Worm (Caenorhabditis elegans) whole organism, young adult: ENCODE data around the gene nhr-16.

Experiments
- B0035.1 ChIP-seq: sonication (generic microtip); optimal IDR thresholded peaks from 2 replicates; lab custom pipeline; 2016; ENCODE audit warnings: missing genetic modification characterization, mild to moderate bottlenecking, missing compliant biosample characterization, missing genotype, missing genetic modification reagents
- B0261.1 ChIP-seq: sonication (generic microtip); optimal IDR thresholded peaks from 2 replicates; lab custom pipeline; 2016; ENCODE audit warnings: mild to moderate bottlenecking, missing genetic modification characterization, moderate library complexity, missing compliant biosample characterization
- F22D6.2 ChIP-seq: sonication (generic microtip); optimal IDR thresholded peaks from 2 replicates; lab custom pipeline; 2016; ENCODE audit warnings: mild to moderate bottlenecking, missing genetic modification characterization, missing compliant biosample characterization
- F23B12.7 ChIP-seq: sonication (generic microtip); optimal IDR thresholded peaks from 2 replicates; lab custom pipeline; 2017; ENCODE audit warnings: missing genetic modification characterization, mild to moderate bottlenecking, missing compliant biosample characterization, antibody characterized with exemption, moderate library complexity; ENCODE audit not compliant: insufficient read depth
- F37B4.10 ChIP-seq: fragments of 200-800 bp; sonication (Bioruptor generic); IDR thresholded peaks from 2 replicates; pipeline ENCODE4 v1.3.6; 2022; ENCODE audit warnings: missing genetic modification characterization, missing compliant biosample characterization
- F52B5.7 ChIP-seq: sonication (generic microtip); optimal IDR thresholded peaks from 2 replicates; lab custom pipeline; 2016; ENCODE audit warnings: mild to moderate bottlenecking, missing genetic modification characterization, missing compliant biosample characterization
- F57A8.1 ChIP-seq: fragments of 200-800 bp; sonication (Bioruptor generic); optimal IDR thresholded peaks from 2 replicates; lab custom pipeline; 2018; ENCODE audit warnings: mild to moderate bottlenecking, missing genetic modification characterization, moderate library complexity, missing compliant biosample characterization
- athp-1 ChIP-seq: sonication (generic microtip); optimal IDR thresholded peaks from 2 replicates; lab custom pipeline; 2017; ENCODE audit warnings: mild to moderate bottlenecking, missing genetic modification characterization, missing compliant biosample characterization
- attf-5 ChIP-seq: fragments of 200-800 bp; sonication (Bioruptor generic); optimal IDR thresholded peaks from 2 replicates; lab custom pipeline; 2018; ENCODE audit warnings: mild to moderate bottlenecking, missing genetic modification characterization, missing compliant biosample characterization
- bed-2 ChIP-seq: fragments of 200-800 bp; sonication (Bioruptor generic); IDR thresholded peaks from 2 replicates; pipeline ENCODE4 v1.3.6; 2022; ENCODE audit warnings: missing genetic modification reagents, missing genetic modification characterization, missing compliant biosample characterization
- ccch-3 ChIP-seq: fragments of 200-800 bp; sonication (Bioruptor generic); optimal IDR thresholded peaks from 2 replicates; lab custom pipeline; 2018; ENCODE audit warnings: mild to moderate bottlenecking, missing genetic modification characterization, missing compliant biosample characterization
- cebp-1 ChIP-seq, 2 experiments: fragments of 200-800 bp in 1 of 2; sonication (Bioruptor generic) in 1 of 2; sonication (generic microtip) in 1 of 2; IDR thresholded peaks in 1 of 2; optimal IDR thresholded peaks in 1 of 2; 2 replicates each; pipeline versions ENCODE4 v1.3.6 to Lab custom; 2017 to 2022; ENCODE audit warnings: missing compliant biosample characterization in 2 of 2, missing genetic modification characterization in 2 of 2, mild to moderate bottlenecking in 1 of 2, missing genetic modification reagents in 1 of 2, moderate library complexity in 1 of 2
- efl-1 ChIP-seq: fragments of 150-350 bp; optimal IDR thresholded peaks from 2 replicates; lab custom pipeline; 2014; ENCODE audit warnings: missing biosample characterization, missing genetic modification reagents, missing genetic modification characterization
- egl-18 ChIP-seq: fragments of 200-800 bp; sonication (Bioruptor generic); IDR thresholded peaks from 2 replicates; pipeline ENCODE4 v1.3.6; 2022; ENCODE audit warnings: missing genetic modification reagents, missing genetic modification characterization, missing compliant biosample characterization
- ekl-4 ChIP-seq: fragments of 200-800 bp; sonication (Bioruptor generic); IDR thresholded peaks from 2 replicates; pipeline ENCODE4 v1.3.6; 2022; ENCODE audit warnings: missing genetic modification reagents, missing genetic modification characterization, missing compliant biosample characterization
- hmg-1.2 ChIP-seq: fragments of 200-800 bp; sonication (Bioruptor generic); IDR thresholded peaks from 2 replicates; pipeline ENCODE4 v1.3.6; 2022; ENCODE audit warnings: missing genetic modification reagents, missing genetic modification characterization, missing compliant biosample characterization
- lin-26 ChIP-seq: fragments of 200-800 bp; sonication (Bioruptor generic); IDR thresholded peaks from 2 replicates; pipeline ENCODE4 v1.3.6; 2022; ENCODE audit warnings: missing genetic modification reagents, missing genetic modification characterization, missing compliant biosample characterization
- lin-35 ChIP-seq, 3 experiments: fragments of 150-350 bp in 2 of 3; sonication (generic microtip) in 1 of 3; optimal IDR thresholded peaks; 2 replicates each; lab custom pipeline; 2014 to 2018; ENCODE audit warnings: missing biosample characterization in 3 of 3, missing genetic modification characterization in 3 of 3, missing genetic modification reagents in 3 of 3
- lir-1 ChIP-seq: fragments of 200-800 bp; sonication (Bioruptor generic); conservative IDR thresholded peaks from 2 replicates; pipeline ENCODE4 v1.3.6; 2022; ENCODE audit warnings: missing genetic modification reagents, missing genetic modification characterization, missing compliant biosample characterization
- lsy-27 ChIP-seq: sonication (generic microtip); optimal IDR thresholded peaks from 2 replicates; lab custom pipeline; 2017; ENCODE audit warnings: missing genetic modification characterization, mild to moderate bottlenecking, missing compliant biosample characterization, antibody characterized with exemption, missing genotype, borderline replicate concordance; ENCODE audit not compliant: insufficient read depth
- mcd-1 ChIP-seq: fragments of 200-800 bp; sonication (Bioruptor generic); IDR thresholded peaks from 2 replicates; pipeline ENCODE4 v1.3.6; 2022; ENCODE audit warnings: missing genetic modification reagents, missing genetic modification characterization, missing compliant biosample characterization
- mel-28 ChIP-seq: sonication (generic microtip); optimal IDR thresholded peaks from 2 replicates; lab custom pipeline; 2016; ENCODE audit warnings: borderline replicate concordance, mild to moderate bottlenecking, missing genetic modification characterization, missing compliant biosample characterization
- nfya-2 ChIP-seq: fragments of 200-800 bp; sonication (Bioruptor generic); IDR thresholded peaks from 2 replicates; pipeline ENCODE4 v1.3.6; 2022; ENCODE audit warnings: missing genetic modification reagents, missing genetic modification characterization, missing compliant biosample characterization
- rcor-1 ChIP-seq: fragments of 200-800 bp; sonication (Bioruptor generic); IDR thresholded peaks from 2 replicates; pipeline ENCODE4 v1.3.6; 2022; ENCODE audit warnings: missing genetic modification reagents, missing genetic modification characterization, missing compliant biosample characterization
- snpc-4 ChIP-seq, 5 experiments: fragments of 150-350 bp in 1 of 5; sonication (generic microtip) in 4 of 5; optimal IDR thresholded peaks; 2 replicates each; lab custom pipeline; 2014 to 2018; ENCODE audit warnings: missing genetic modification characterization in 5 of 5, missing biosample characterization in 3 of 5, antibody characterized with exemption in 2 of 5, mild to moderate bottlenecking in 2 of 5, missing compliant biosample characterization in 2 of 5, missing genotype in 2 of 5, moderate library complexity in 2 of 5, missing genetic modification reagents in 1 of 5
- unc-62 ChIP-seq: fragments of 150-350 bp; optimal IDR thresholded peaks from 2 replicates; lab custom pipeline; 2014; ENCODE audit warnings: missing biosample characterization, missing genetic modification reagents, missing genetic modification characterization
- zfh-2 ChIP-seq: fragments of 200-800 bp; sonication (Bioruptor generic); conservative IDR thresholded peaks from 2 replicates; pipeline ENCODE4 v1.3.6; 2022; ENCODE audit warnings: missing genetic modification reagents, missing genetic modification characterization, missing compliant biosample characterization
- zim-3 ChIP-seq: sonication (generic microtip); optimal IDR thresholded peaks from 2 replicates; lab custom pipeline; 2017; ENCODE audit warnings: mild to moderate bottlenecking, missing genetic modification characterization, moderate library complexity, missing compliant biosample characterization
- ztf-22 ChIP-seq: fragments of 200-800 bp; sonication (Bioruptor generic); optimal IDR thresholded peaks from 2 replicates; lab custom pipeline; 2018; ENCODE audit warnings: mild to moderate bottlenecking, missing genetic modification characterization, moderate library complexity, missing compliant biosample characterization
- ztf-25 ChIP-seq: fragments of 200-800 bp; sonication (Bioruptor generic); IDR thresholded peaks from 2 replicates; pipeline ENCODE4 v1.3.6; 2022; ENCODE audit warnings: missing genetic modification reagents, missing genetic modification characterization, missing compliant biosample characterization
- ztf-26 ChIP-seq: sonication (generic microtip); optimal IDR thresholded peaks from 2 replicates; lab custom pipeline; 2017; ENCODE audit warnings: missing genetic modification characterization, missing compliant biosample characterization
- ztf-28 ChIP-seq: fragments of 200-800 bp; sonication (Bioruptor generic); IDR thresholded peaks from 2 replicates; pipeline ENCODE4 v1.3.6; 2022; ENCODE audit warnings: missing genetic modification reagents, missing genetic modification characterization, missing compliant biosample characterization
- ztf-3 ChIP-seq: fragments of 200-800 bp; sonication (Bioruptor generic); optimal IDR thresholded peaks from 2 replicates; lab custom pipeline; 2018; ENCODE audit warnings: mild to moderate bottlenecking, missing genetic modification characterization, missing compliant biosample characterization

nhr-16 gene

DNA sequence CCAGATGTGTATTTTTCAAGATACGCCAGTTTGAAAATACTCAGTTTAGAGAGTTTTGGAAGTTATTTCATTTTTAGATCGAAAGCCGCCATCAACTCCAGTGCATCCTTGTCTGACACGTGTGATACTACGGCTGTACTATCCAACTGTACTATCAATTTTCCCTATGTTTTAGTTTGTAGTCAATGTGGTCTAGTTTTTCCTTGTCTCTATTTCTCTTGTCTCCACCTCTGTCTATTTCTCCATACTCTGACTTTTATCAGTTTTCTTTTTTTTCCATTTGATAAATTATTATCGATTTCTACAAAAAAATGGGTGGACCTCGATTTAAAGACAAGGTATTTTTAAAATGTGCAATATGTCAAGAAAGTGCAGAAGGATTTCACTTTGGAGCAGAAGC, at the start of gene nhr-16:
nhr-16 (plus strand) TSS at position 205 of the 400 bp plus-strand sequence.
- TF ChIP-seq bed-2 (GFP tag; lab: Robert Waterston, UW) (no peak), rcor-1 (GFP tag; lab: Robert Waterston, UW) (no peak), attf-5 (GFP tag; lab: Kevin White, UChicago) (no peak), egl-18 (GFP tag; lab: Robert Waterston, UW) (no peak), ccch-3 (GFP tag; lab: Kevin White, UChicago) (no peak), efl-1 (GFP tag; lab: Kevin White, UChicago) (no peak), F23B12.7 (no peak), mel-28 (tag; lab: Kevin White, UChicago) (no peak), F37B4.10 (no peak), zim-3 (tag; lab: Kevin White, UChicago) (no peak), lin-35 (GFP tag; optimal IDR thresholded peaks at IDR 0.05; lab: Kevin White, UChicago) (no peak), F57A8.1 (GFP tag; lab: Kevin White, UChicago) (no peak), mcd-1 (GFP tag; lab: Robert Waterston, UW) (no peak), F52B5.7 (tag; lab: Kevin White, UChicago) (no peak), snpc-4 (GFP tag; optimal IDR thresholded peaks at IDR 0.05; lab: Kevin White, UChicago) (no peak), snpc-4 (tag; optimal IDR thresholded peaks at IDR 0.05; lab: Kevin White, UChicago) (no peak)

- TF ChIP-seq nfya-2 (GFP tag; lab: Robert Waterston, UW): no peak
- TF ChIP-seq ztf-22 (GFP tag; lab: Kevin White, UChicago): no peak
- no peak for TF ChIP-seq rcor-1 (GFP tag; lab: Robert Waterston, UW)
- no peak for TF ChIP-seq hmg-1.2
- TF ChIP-seq lsy-27 (tag; lab: Kevin White, UChicago): no peak
- no peak for TF ChIP-seq B0261.1 (tag; lab: Kevin White, UChicago)
- no peak for TF ChIP-seq ztf-25 (GFP tag; lab: Robert Waterston, UW)
- TF ChIP-seq zfh-2: no peak
- no peak for TF ChIP-seq ztf-26 (tag; lab: Kevin White, UChicago)
- TF ChIP-seq unc-62: no peak
- no peak for TF ChIP-seq B0035.1
- TF ChIP-seq cebp-1 (GFP tag; IDR thresholded peaks at IDR 0.05; lab: Robert Waterston, UW): no peak
- no peak for TF ChIP-seq cebp-1 (tag; optimal IDR thresholded peaks at IDR 0.05; lab: Kevin White, UChicago)
- TF ChIP-seq lir-1 (GFP tag; lab: Robert Waterston, UW): no peak
- no peak for TF ChIP-seq athp-1
- no peak for TF ChIP-seq lin-35 (GFP tag; optimal IDR thresholded peaks at IDR 0.05; lab: Kevin White, UChicago)
- no peak for TF ChIP-seq ekl-4
- no peak for TF ChIP-seq F22D6.2 (tag; lab: Kevin White, UChicago)
- TF ChIP-seq ztf-3 (GFP tag; lab: Kevin White, UChicago): no peak
- TF ChIP-seq ztf-28 (GFP tag; lab: Robert Waterston, UW): no peak
- TF ChIP-seq lin-26: no peak
These were observed 47.5 kb upstream of the nhr-16 start for ce11 chrII:4391072-4391471.

ce11 chrII:4392526-4393057, 46.0 kb upstream of the nhr-16 start, which contains the start of gene mlt-7:
TSS of gene mlt-7 (plus strand) at chrII:4393007.
- TF ChIP-seq F37B4.10: no peak
- TF ChIP-seq lin-26: 0 out of 2 replicates have a peak, but pooled peaks have one; percentile 38
